Fruit fly (Drosophila melanogaster) whole organism, pupa: ENCODE data around the gene CG5810.

Source experiments
- CG10348 ChIP-seq: fragments of 200-800 bp; sonication (Bioruptor generic); IDR thresholded peaks from 2 replicates; pipeline ENCODE4 v1.3.6; 2022; ENCODE audit warnings: missing biosample characterization, missing genetic modification characterization
- CG12605 ChIP-seq: fragments of 200-800 bp; sonication (Bioruptor generic); IDR thresholded peaks from 2 replicates; pipeline ENCODE4 v1.3.6; 2022; ENCODE audit warnings: missing biosample characterization, missing genetic modification characterization
- CG13204 ChIP-seq: fragments of 200-800 bp; sonication (Bioruptor generic); optimal IDR thresholded peaks from 2 replicates; lab custom pipeline; 2018; ENCODE audit warnings: missing biosample characterization, mild to moderate bottlenecking, missing genetic modification characterization, moderate library complexity
- CG14655 ChIP-seq: fragments of 200-800 bp; sonication (Bioruptor generic); optimal IDR thresholded peaks from 3 replicates; lab custom pipeline; 2017; ENCODE audit warnings: mild to moderate bottlenecking, missing biosample characterization, missing genetic modification reagents, missing genetic modification characterization
- CG15710 ChIP-seq: fragments of 200-800 bp; sonication (Bioruptor generic); optimal IDR thresholded peaks from 2 replicates; lab custom pipeline; 2018; ENCODE audit warnings: missing biosample characterization, mild to moderate bottlenecking, missing genetic modification characterization, moderate library complexity
- CG17806 ChIP-seq: fragments of 200-800 bp; sonication (Bioruptor generic); optimal IDR thresholded peaks from 2 replicates; lab custom pipeline; 2018; ENCODE audit warnings: missing biosample characterization, mild to moderate bottlenecking, missing genetic modification characterization, moderate library complexity
- CG32121 ChIP-seq: fragments of 200-800 bp; sonication (Bioruptor generic); IDR thresholded peaks from 2 replicates; pipeline ENCODE4 v1.3.6; 2022; ENCODE audit warnings: missing biosample characterization, missing genetic modification characterization
- CG34367 ChIP-seq: fragments of 200-800 bp; sonication (Bioruptor generic); optimal IDR thresholded peaks from 2 replicates; lab custom pipeline; 2018; ENCODE audit warnings: missing biosample characterization, mild to moderate bottlenecking, missing genetic modification characterization
- CG4496 ChIP-seq: fragments of 200-800 bp; sonication (Bioruptor generic); IDR thresholded peaks from 3 replicates; pipeline ENCODE4 v1.3.6; 2022; ENCODE audit warnings: missing biosample characterization, missing genetic modification characterization
- CG8159 ChIP-seq: fragments of 200-800 bp; sonication (Bioruptor generic); optimal IDR thresholded peaks from 3 replicates; lab custom pipeline; 2018; ENCODE audit warnings: missing biosample characterization, mild to moderate bottlenecking, missing genetic modification characterization, moderate library complexity
- CG8301 ChIP-seq: fragments of 200-800 bp; sonication (Bioruptor generic); optimal IDR thresholded peaks from 2 replicates; lab custom pipeline; 2018; ENCODE audit warnings: missing biosample characterization, mild to moderate bottlenecking, missing genetic modification characterization
- CG9948 ChIP-seq: fragments of 200-800 bp; sonication (Bioruptor generic); optimal IDR thresholded peaks from 2 replicates; lab custom pipeline; 2018; ENCODE audit warnings: missing biosample characterization, mild to moderate bottlenecking, missing genetic modification characterization, moderate library complexity
- D1 ChIP-seq: fragments of 200-800 bp; sonication (Bioruptor generic); optimal IDR thresholded peaks from 2 replicates; lab custom pipeline; 2018; ENCODE audit warnings: missing biosample characterization, mild to moderate bottlenecking, missing genetic modification characterization, moderate library complexity
- EcR ChIP-seq: fragments of 200-800 bp; sonication (Bioruptor generic); optimal IDR thresholded peaks from 3 replicates; lab custom pipeline; 2019; ENCODE audit warnings: missing biosample characterization, missing genetic modification characterization, mild to moderate bottlenecking, moderate library complexity, missing genetic modification reagents
- Ets98B ChIP-seq: fragments of 200-800 bp; sonication (Bioruptor generic); IDR thresholded peaks from 2 replicates; pipeline ENCODE4 v1.3.6; 2022; ENCODE audit warnings: missing biosample characterization, missing genetic modification characterization
- Pif1A ChIP-seq: fragments of 200-800 bp; sonication (Bioruptor generic); optimal IDR thresholded peaks from 3 replicates; lab custom pipeline; 2016; ENCODE audit warnings: missing biosample characterization, missing genetic modification characterization
- Pif1B ChIP-seq: fragments of 200-800 bp; sonication (Bioruptor generic); optimal IDR thresholded peaks from 3 replicates; lab custom pipeline; 2016; ENCODE audit warnings: missing biosample characterization, missing genetic modification characterization
- Snoo ChIP-seq: fragments of 200-800 bp; sonication (Bioruptor generic); optimal IDR thresholded peaks from 3 replicates; lab custom pipeline; 2017; ENCODE audit warnings: missing biosample characterization, mild to moderate bottlenecking, missing genetic modification characterization, inconsistent platforms
- fd96Ca ChIP-seq: fragments of 200-800 bp; sonication (Bioruptor generic); IDR thresholded peaks from 3 replicates; pipeline ENCODE4 v1.3.6; 2022; ENCODE audit warnings: missing biosample characterization, missing genetic modification characterization
- gl ChIP-seq: fragments of 200-800 bp; sonication (Bioruptor generic); optimal IDR thresholded peaks from 2 replicates; lab custom pipeline; 2018; ENCODE audit warnings: missing biosample characterization, mild to moderate bottlenecking, missing genetic modification characterization
- rn ChIP-seq: fragments of 200-800 bp; sonication (Bioruptor generic); IDR thresholded peaks from 2 replicates; pipeline ENCODE4 v1.3.6; 2022; ENCODE audit warnings: missing biosample characterization, missing genetic modification characterization

CG5810 gene

dm6 chr3R:21150090-21150489 is 13.5 kb upstream of the CG5810 start:
- TF ChIP-seq CG14655 (no peak), CG32121 (GFP tag; lab: Robert Waterston, UW) (0 out of 2 replicates have a peak, but pooled peaks have one; percentile 15), EcR (peak; percentile 8), Ets98B (0 out of 2 replicates have a peak, but pooled peaks have one; percentile 19)

DNA sequence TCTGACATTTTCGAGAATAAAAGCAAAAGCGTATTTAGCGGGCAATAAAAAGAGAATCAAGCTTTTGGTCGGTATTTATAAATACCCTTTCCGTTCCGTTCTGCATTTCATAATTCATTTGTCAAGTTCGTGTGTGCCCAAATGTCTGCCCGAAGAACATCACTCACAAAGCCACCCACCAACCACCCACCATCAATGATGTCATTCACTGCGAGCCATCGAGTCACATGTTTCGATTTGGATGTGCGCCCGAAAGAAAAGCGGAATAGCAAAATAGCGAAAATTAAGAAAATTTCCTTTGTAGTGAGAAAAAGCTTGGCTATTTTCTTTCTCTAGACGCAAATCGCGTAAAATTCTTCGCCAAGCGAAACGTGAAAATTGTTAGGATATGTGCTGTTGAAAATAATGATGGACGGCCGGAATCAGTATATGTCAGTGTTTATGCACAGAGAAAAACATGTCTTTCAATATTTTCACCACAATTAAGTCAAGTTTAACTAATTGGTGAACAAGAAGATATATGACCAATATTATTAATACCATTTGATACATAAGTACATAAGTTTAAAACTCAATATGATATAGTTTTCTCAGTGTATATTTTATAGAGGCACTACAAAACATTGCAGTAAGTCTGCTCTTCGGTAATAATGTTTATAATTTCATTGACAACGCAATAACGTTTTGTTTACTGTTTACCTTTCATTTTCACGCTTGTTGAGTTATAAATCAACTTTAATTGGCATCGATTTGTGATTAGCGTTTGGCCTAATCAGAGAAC is 12.3 kb upstream of the CG5810 start:
- TF ChIP-seq CG12605, result 0 out of 2 replicates have a peak, but pooled peaks have one; percentile 28
- no peak for TF ChIP-seq CG17806
- no peak for TF ChIP-seq gl
- peak; percentile 75 for TF ChIP-seq CG32121 (GFP tag; lab: Robert Waterston, UW)
- TF ChIP-seq CG4496, result peak; percentile 58
- TF ChIP-seq CG8159 (tag; lab: Kevin White, UChicago), result no peak
- TF ChIP-seq CG9948 (tag; lab: Kevin White, UChicago), result peak; percentile 20
- no peak for TF ChIP-seq CG13204 (GFP tag; lab: Kevin White, UChicago)
- TF ChIP-seq fd96Ca (GFP tag; lab: Robert Waterston, UW), result no peak
- TF ChIP-seq rn (GFP tag; lab: Robert Waterston, UW), result no peak
- no peak for TF ChIP-seq D1
- no peak for TF ChIP-seq CG15710 (tag; lab: Kevin White, UChicago)
- no peak for TF ChIP-seq CG14655
- no peak for TF ChIP-seq CG10348 (GFP tag; lab: Robert Waterston, UW)
- peak; percentile 31; the same call in 1 of the 2 replicates for TF ChIP-seq Ets98B

- peak; percentile 92 for TF ChIP-seq gl
- peak; percentile 54 for TF ChIP-seq CG9948 (tag; lab: Kevin White, UChicago)
- peak; percentile 91 for TF ChIP-seq Pif1A
- TF ChIP-seq CG17806, result peak; percentile 70
- TF ChIP-seq CG12605, result peak; percentile 95
- TF ChIP-seq CG14655, result peak; percentile 87
- peak; percentile 74; the same call in 1 of the 2 replicates for TF ChIP-seq CG32121 (GFP tag; lab: Robert Waterston, UW)
- TF ChIP-seq CG8159 (tag; lab: Kevin White, UChicago), result peak; percentile 74
- peak; percentile 75 for TF ChIP-seq CG34367
- peak; percentile 94 for TF ChIP-seq CG4496
- TF ChIP-seq D1, result no peak
- TF ChIP-seq Snoo (tag; lab: Kevin White, UChicago), result peak; percentile 89
- TF ChIP-seq fd96Ca (GFP tag; lab: Robert Waterston, UW), result peak; percentile 83; the same call in 2 of the 3 replicates
- peak; percentile 71 for TF ChIP-seq CG15710 (tag; lab: Kevin White, UChicago)
- TF ChIP-seq CG10348 (GFP tag; lab: Robert Waterston, UW), result no peak
- peak; percentile 90 for TF ChIP-seq CG13204 (GFP tag; lab: Kevin White, UChicago)
- peak; percentile 63; the same call in 1 of the 2 replicates for TF ChIP-seq rn (GFP tag; lab: Robert Waterston, UW)
- TF ChIP-seq EcR, result peak; percentile 58
- peak; percentile 97 for TF ChIP-seq Ets98B
- TF ChIP-seq Pif1B (GFP tag; lab: Kevin White, UChicago), result peak; percentile 54
- peak; percentile 84 for TF ChIP-seq CG8301 (tag; lab: Kevin White, UChicago)
Measured at dm6 chr3R:21152856-21153278, 10.7 kb upstream of the CG5810 start.

- TF ChIP-seq fd96Ca (GFP tag; lab: Robert Waterston, UW) (peak; percentile 33; the same call in 1 of the 3 replicates), CG4496 (peak; percentile 51; the same call in 1 of the 3 replicates), rn (GFP tag; lab: Robert Waterston, UW) (no peak)
Measured at dm6 chr3R:21154130-21154529, 9.4 kb upstream of the CG5810 start.

DNA sequence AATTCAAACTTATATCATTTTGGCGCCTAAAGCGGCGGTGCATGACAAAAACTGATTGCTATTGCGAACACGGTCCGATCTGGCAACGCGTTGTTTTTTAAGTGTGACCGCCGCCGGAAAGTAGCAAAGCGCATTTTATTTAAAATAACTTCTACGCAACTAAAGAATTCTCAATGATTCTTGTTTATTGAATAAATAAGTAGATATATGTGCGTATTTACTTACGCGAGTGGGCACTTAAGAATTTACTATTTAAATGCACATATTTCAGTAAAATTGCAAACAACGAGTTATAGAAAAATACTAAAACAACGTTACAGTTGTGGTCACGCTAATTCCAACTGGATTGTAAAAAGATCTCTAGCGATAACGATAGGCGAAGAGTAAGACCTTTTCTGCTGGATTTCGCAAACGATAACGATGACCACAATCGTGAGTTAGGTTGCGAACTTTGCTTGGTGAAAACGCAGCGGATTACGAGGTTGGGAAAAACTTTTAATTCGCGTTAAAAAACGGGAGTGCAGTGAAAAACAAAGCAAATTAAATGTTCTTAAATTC is 7.6 kb upstream of the CG5810 start:
- no peak for TF ChIP-seq EcR
- TF ChIP-seq Pif1A, result peak; percentile 12
- peak; percentile 27 for TF ChIP-seq Pif1B (GFP tag; lab: Kevin White, UChicago)
- TF ChIP-seq CG9948 (tag; lab: Kevin White, UChicago), result no peak
- no peak for TF ChIP-seq fd96Ca (GFP tag; lab: Robert Waterston, UW)

DNA sequence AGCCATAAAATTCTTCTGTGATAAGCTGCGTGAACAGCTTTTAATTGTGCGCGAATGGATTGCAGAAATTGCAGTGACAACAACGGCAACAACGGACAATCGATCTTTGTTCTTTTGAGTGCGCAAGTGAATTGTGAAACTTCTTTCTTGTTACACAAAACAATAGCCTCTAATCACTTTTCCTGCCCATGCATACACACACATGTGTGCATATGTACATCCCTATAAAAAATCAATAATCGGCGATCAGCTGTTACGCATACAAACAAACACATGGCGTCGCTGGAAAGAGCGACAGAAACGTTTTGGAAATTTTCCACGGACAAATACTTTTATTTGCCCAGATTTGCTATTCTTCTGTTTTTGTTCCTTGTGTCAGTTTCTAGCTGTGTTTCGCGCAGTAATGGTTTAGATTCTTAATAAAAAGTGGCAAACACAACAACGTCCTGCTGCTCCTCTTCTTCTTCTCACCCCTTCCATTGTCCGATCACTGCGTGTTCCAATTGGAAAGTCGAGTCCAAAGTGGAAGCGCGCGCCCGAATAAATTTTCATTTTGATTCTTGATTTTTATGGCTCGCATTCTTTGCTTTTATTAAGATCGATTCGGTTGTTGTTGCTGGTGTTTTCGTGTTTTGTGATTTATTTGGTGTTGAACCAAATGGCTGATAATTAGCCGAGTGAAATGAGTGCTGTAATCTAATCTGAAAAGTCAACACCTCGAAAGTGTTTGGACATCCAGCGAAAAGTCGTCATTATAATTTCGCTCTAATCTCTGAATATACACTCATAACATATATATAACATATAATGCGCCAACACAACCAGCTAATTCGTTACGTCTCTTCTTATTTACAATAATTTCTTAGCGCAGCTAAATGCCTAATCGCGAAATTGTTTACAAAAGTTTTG is 6.8 kb upstream of the CG5810 start:
- TF ChIP-seq Snoo (tag; lab: Kevin White, UChicago), result no peak
- no peak for TF ChIP-seq CG34367
- no peak for TF ChIP-seq Pif1A
- no peak for TF ChIP-seq CG14655
- no peak for TF ChIP-seq CG13204 (GFP tag; lab: Kevin White, UChicago)
- TF ChIP-seq CG10348 (GFP tag; lab: Robert Waterston, UW), result no peak
